Worm (Caenorhabditis elegans) whole organism, L3 larva: ENCODE measurements around the gene str-172.

ENCODE experiments used
- ama-1 ChIP-seq: fragments of 150-350 bp; optimal IDR thresholded peaks from 2 replicates; lab custom pipeline; 2018
- ceh-16 ChIP-seq: sonication (generic microtip); optimal IDR thresholded peaks from 2 replicates; lab custom pipeline; 2017; ENCODE audit warnings: missing biosample characterization, missing genetic modification characterization
- ceh-82 ChIP-seq: fragments of 150-350 bp; optimal IDR thresholded peaks from 2 replicates; lab custom pipeline; 2014; ENCODE audit warnings: missing biosample characterization, missing genetic modification characterization
- elt-1 ChIP-seq: fragments of 150-350 bp; optimal IDR thresholded peaks from 2 replicates; lab custom pipeline; 2014; ENCODE audit warnings: missing biosample characterization, missing genetic modification characterization
- elt-3 ChIP-seq, 3 experiments: fragments of 150-350 bp in 1 of 3; sonication (generic microtip) in 2 of 3; optimal IDR thresholded peaks; 2 replicates in 2 of 3; 4 replicates in 1 of 3; lab custom pipeline; 2014 to 2017; ENCODE audit warnings: missing biosample characterization in 3 of 3, missing genetic modification characterization in 3 of 3
- fos-1 ChIP-seq: fragments of 150-350 bp; optimal IDR thresholded peaks from 2 replicates; lab custom pipeline; 2014; ENCODE audit warnings: missing biosample characterization, missing genetic modification characterization
- lin-15B ChIP-seq: fragments of 150-350 bp; optimal IDR thresholded peaks from 2 replicates; lab custom pipeline; 2014; ENCODE audit warnings: missing biosample characterization, missing genetic modification characterization
- nhr-11 ChIP-seq: fragments of 150-350 bp; optimal IDR thresholded peaks from 2 replicates; lab custom pipeline; 2014; ENCODE audit warnings: missing biosample characterization, missing genetic modification characterization
- nhr-12 ChIP-seq: fragments of 150-350 bp; optimal IDR thresholded peaks from 2 replicates; lab custom pipeline; 2014; ENCODE audit warnings: missing biosample characterization, missing genetic modification characterization
- nhr-77 ChIP-seq: fragments of 150-350 bp; optimal IDR thresholded peaks from 2 replicates; lab custom pipeline; 2014; ENCODE audit warnings: missing biosample characterization, missing genetic modification characterization
- pha-4 ChIP-seq: fragments of 150-350 bp; optimal IDR thresholded peaks from 2 replicates; lab custom pipeline; 2014; ENCODE audit warnings: missing biosample characterization, missing genetic modification reagents, missing genetic modification characterization
- pqm-1 ChIP-seq: fragments of 150-350 bp; optimal IDR thresholded peaks from 2 replicates; lab custom pipeline; 2017; ENCODE audit warnings: missing biosample characterization, missing genetic modification characterization, inconsistent platforms
- snpc-4 ChIP-seq: fragments of 150-350 bp; optimal IDR thresholded peaks from 2 replicates; lab custom pipeline; 2014; ENCODE audit warnings: missing biosample characterization, missing genetic modification characterization
- unc-62 ChIP-seq: fragments of 150-350 bp; sonication (generic microtip); optimal IDR thresholded peaks from 4 replicates; lab custom pipeline; 2014; ENCODE audit warnings: missing biosample characterization, missing genetic modification reagents, missing genetic modification characterization

DNA sequence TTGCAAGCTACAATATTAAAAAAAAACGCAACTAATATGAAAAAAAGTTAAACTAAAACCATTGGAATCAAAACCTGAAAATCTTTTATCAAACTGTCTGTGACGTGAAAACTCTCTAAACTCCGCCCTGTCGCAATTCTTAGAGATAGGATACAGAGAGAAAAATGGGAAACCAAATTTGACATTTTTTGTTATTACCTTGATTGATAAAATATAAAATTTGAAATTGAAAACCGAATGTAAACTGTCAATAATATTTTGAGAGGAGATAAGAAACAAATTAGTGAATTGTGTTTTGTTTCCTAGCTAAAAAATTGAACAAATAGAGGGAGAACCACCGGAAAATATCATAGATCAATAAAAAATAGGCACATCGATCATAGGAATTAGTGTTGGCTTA lies 45.7 kb downstream of the str-172 start:
- no peak for TF ChIP-seq ama-1 (lab: Kevin White, UChicago)
- no peak for TF ChIP-seq snpc-4 (tag; lab: Kevin White, UChicago)
- no peak for TF ChIP-seq nhr-11 (tag; lab: Kevin White, UChicago)
- TF ChIP-seq unc-62 (GFP tag; lab: Kevin White, UChicago) = no peak
- no peak for TF ChIP-seq elt-3 (tag; optimal IDR thresholded peaks at IDR 0.05; lab: Kevin White, UChicago)
- peak; percentile 37 for TF ChIP-seq pqm-1 (tag; lab: Kevin White, UChicago)
- TF ChIP-seq nhr-12 (tag; lab: Kevin White, UChicago) = no peak
- no peak for TF ChIP-seq lin-15B (tag; lab: Kevin White, UChicago)
- TF ChIP-seq ceh-82 = no peak
- no peak for TF ChIP-seq fos-1 (tag; lab: Kevin White, UChicago)
- no peak for TF ChIP-seq ceh-16 (tag; lab: Kevin White, UChicago)
- no peak for TF ChIP-seq nhr-77 (tag; lab: Kevin White, UChicago)
- no peak for TF ChIP-seq pha-4 (tag; lab: Kevin White, UChicago)
- TF ChIP-seq elt-1 (tag; lab: Kevin White, UChicago) = no peak
